Fruit fly (Drosophila melanogaster): Measurements from ENCODE around the gene bab2.

The bab2 gene

dm6 chr3L:1211096-1211495 is 34.0 kb upstream of the bab2 start, which contains the start of gene LysD:
LysD (minus strand) TSS chr3L:1211196.
- TF ChIP-seq CG10669 (GFP tag; optimal IDR thresholded peaks at IDR 0.05) (no peak), fd59A (GFP tag; optimal IDR thresholded peaks at IDR 0.05) (no peak), CG34406 (GFP tag; optimal IDR thresholded peaks at IDR 0.05) (no peak), Hr39 (GFP tag; optimal IDR thresholded peaks at IDR 0.05) (no peak), Eip75B (GFP tag; optimal IDR thresholded peaks at IDR 0.05) (no peak), CG11902 (GFP tag; optimal IDR thresholded peaks at IDR 0.05) (no peak), CG15336 (GFP tag; IDR thresholded peaks at IDR 0.05) (no peak), svp (GFP tag) (no peak), CG8119 (GFP tag; IDR thresholded peaks at IDR 0.05) (no peak), Hr38 (GFP tag; optimal IDR thresholded peaks at IDR 0.05) (no peak), CG16779 (tag; optimal IDR thresholded peaks at IDR 0.05) (no peak), Lpt (GFP tag; optimal IDR thresholded peaks at IDR 0.05) (no peak), CG4318 (GFP tag; optimal IDR thresholded peaks at IDR 0.05) (no peak)

- TF ChIP-seq topi (GFP tag; optimal IDR thresholded peaks at IDR 0.05) (no peak), svp (GFP tag) (peak; percentile 57), CG8119 (GFP tag; IDR thresholded peaks at IDR 0.05) (peak; percentile 28; the same call in 1 of the 3 replicates), CG6808 (GFP tag; optimal IDR thresholded peaks at IDR 0.05) (no peak), ss (GFP tag; optimal IDR thresholded peaks at IDR 0.05) (peak in 1 of 2 experiments; percentile 26), Eip78C (GFP tag) (peak; percentile 63), Lpt (GFP tag; optimal IDR thresholded peaks at IDR 0.05) (peak; percentile 23), net (GFP tag; optimal IDR thresholded peaks at IDR 0.05) (peak; percentile 4), CG1621 (tag; optimal IDR thresholded peaks at IDR 0.05) (no peak), eg (GFP tag; IDR thresholded peaks at IDR 0.05) (0 out of 3 replicates have a peak, but pooled peaks have one; percentile 43)
Observed at dm6 chr3L:1208206-1208605, 31.1 kb upstream of the bab2 start.

DNA sequence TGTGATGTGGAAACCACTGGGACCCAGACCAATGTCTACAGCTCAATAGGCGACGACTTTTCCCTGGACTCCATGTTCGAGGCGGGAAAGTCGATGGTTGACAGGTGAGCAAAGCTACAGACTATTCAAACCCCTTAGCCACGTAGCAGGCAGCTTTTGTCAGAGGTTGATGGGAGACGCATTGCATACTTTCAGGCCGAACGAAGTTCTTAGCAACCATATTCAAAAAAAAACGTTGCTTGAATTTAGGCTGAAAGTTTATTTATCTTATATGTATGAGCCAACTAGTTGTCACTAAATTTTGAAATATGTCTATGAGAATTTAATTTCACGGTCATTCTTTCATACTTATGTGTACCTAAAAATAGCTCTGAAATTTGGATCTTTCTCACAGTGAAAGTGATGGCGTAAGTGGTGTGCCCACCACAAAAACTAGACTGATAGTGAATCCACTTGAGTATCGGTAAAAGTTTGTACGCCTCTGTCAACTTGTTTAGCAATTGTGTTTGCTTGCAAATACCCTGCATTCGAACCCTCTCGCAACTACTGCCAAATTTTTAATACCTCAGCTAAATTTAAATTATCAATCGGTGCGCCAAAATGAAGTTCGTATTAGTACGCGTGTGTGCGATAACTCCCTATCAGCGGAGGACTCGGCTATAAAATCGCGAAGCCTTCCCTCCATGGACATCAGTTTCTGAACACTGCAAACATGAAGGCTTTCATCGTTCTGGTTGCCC is 29.8 kb upstream of the bab2 start, which contains the start of gene LysB:
Gene LysB (plus strand): TSS at position 690 of the 740 bp plus-strand sequence.
- no peak for TF ChIP-seq CG8319 (GFP tag; optimal IDR thresholded peaks at IDR 0.05)
- no peak for TF ChIP-seq CG6163 (GFP tag; IDR thresholded peaks at IDR 0.05)
- TF ChIP-seq CG6854 (GFP tag; optimal IDR thresholded peaks at IDR 0.05) = no peak
- TF ChIP-seq Gug (GFP tag; IDR thresholded peaks at IDR 0.05) = no peak
- peak; percentile 33 for TF ChIP-seq fkh (GFP tag; optimal IDR thresholded peaks at IDR 0.05)
- TF ChIP-seq CG1621 (tag; optimal IDR thresholded peaks at IDR 0.05) = no peak
- no peak for TF ChIP-seq Smox (GFP tag; optimal IDR thresholded peaks at IDR 0.05)
- no peak for TF ChIP-seq Lpt (GFP tag; optimal IDR thresholded peaks at IDR 0.05)

DNA sequence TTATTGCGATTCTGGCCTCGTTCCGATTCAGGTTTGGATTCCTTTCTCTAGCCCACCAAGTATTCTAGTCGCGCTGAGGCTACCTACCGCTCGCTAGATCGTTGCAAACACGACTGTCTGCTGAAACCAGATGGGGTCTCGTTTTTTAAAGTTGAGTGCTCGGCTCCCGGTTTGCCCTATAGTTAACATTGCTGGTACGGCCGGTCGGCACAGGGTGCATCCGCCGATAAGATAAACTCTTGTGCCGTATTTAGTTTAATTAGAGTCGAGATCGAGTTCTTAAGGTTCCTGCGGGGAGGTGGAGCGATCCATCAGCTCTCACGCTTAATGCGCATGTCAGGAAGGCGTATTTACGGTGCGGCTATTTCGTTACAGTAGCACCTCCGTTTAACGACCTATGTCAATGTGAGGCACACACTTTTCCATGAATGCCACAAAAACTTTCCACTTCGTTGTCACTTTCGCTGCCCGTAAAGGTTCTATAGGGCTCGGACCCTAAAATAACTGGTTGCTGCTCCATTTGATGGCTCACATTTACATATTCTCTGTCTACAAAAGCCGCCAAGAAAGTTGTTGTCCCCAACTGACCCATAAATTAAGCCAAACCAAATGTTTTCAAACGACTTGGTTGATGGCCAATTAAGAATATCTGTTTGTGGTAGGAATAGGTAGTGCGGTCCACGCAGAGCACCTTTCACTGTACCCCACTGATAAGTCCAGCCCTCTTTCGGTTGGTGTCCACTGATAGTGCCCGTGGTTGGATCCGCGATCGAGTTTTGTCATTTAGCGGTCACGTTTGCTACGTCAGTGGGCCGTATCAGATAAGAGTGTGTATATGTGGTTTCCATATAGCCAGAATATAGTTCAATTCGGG is 27.8 kb upstream of the bab2 start, which contains the start of gene CG9119:
Gene CG9119 (minus strand): TSS at position 122 of the 874 bp plus-strand sequence.
- TF ChIP-seq Ets21C (GFP tag; optimal IDR thresholded peaks at IDR 0.05) (no peak), Gug (GFP tag; IDR thresholded peaks at IDR 0.05) (no peak), esn (GFP tag; optimal IDR thresholded peaks at IDR 0.05) (peak; percentile 30), CG11294 (GFP tag; IDR thresholded peaks at IDR 0.05) (no peak), ss (GFP tag; optimal IDR thresholded peaks at IDR 0.05) (peak; percentile 23 to 51), Hr38 (GFP tag; optimal IDR thresholded peaks at IDR 0.05) (no peak), Lpt (GFP tag; optimal IDR thresholded peaks at IDR 0.05) (no peak), dsx (GFP tag; optimal IDR thresholded peaks at IDR 0.05; ENCODE audit: poor library complexity, severe bottlenecking) (peak; percentile 6), fd59A (GFP tag; optimal IDR thresholded peaks at IDR 0.05) (peak; percentile 33), Sox14 (GFP tag; optimal IDR thresholded peaks at IDR 0.05) (no peak), CG8119 (GFP tag; IDR thresholded peaks at IDR 0.05) (peak; percentile 31; the same call in 1 of the 3 replicates), CG16779 (tag; optimal IDR thresholded peaks at IDR 0.05) (no peak), dac (GFP tag; optimal IDR thresholded peaks at IDR 0.05) (no peak), vri (GFP tag; optimal IDR thresholded peaks at IDR 0.05) (no peak), CG6808 (GFP tag; optimal IDR thresholded peaks at IDR 0.05) (no peak), Sox102F (GFP tag; optimal IDR thresholded peaks at IDR 0.05) (no peak), Eip93F (GFP tag; optimal IDR thresholded peaks at IDR 0.05) (no peak), topi (GFP tag; optimal IDR thresholded peaks at IDR 0.05) (peak; percentile 18), pdm3 (GFP tag; optimal IDR thresholded peaks at IDR 0.05) (peak; percentile 35), CG3919 (GFP tag; optimal IDR thresholded peaks at IDR 0.05) (peak; percentile 37), cyc (GFP tag; optimal IDR thresholded peaks at IDR 0.05) (peak; percentile 5), Ets96B (tag; optimal IDR thresholded peaks at IDR 0.05) (peak; percentile 3), lz (GFP tag; optimal IDR thresholded peaks at IDR 0.05) (peak; percentile 24), CG32006 (GFP tag; optimal IDR thresholded peaks at IDR 0.05) (peak; percentile 59), CG6792 (GFP tag; optimal IDR thresholded peaks at IDR 0.05) (peak; percentile 29)
